Worm (Caenorhabditis elegans) whole organism, L4/young adult: ENCODE results near the gene srh-252.

ENCODE experiments used
- W03F9.2 ChIP-seq: fragments of 150-350 bp; optimal IDR thresholded peaks from 2 replicates; lab custom pipeline; 2014; ENCODE audit warnings: missing biosample characterization, missing genetic modification characterization
- dao-5 ChIP-seq: sonication (generic microtip); optimal IDR thresholded peaks from 2 replicates; lab custom pipeline; 2016; ENCODE audit warnings: missing genotype, missing genetic modification characterization, moderate library complexity, missing compliant biosample characterization
- him-1 ChIP-seq: sonication (generic microtip); optimal IDR thresholded peaks from 2 replicates; lab custom pipeline; 2016; ENCODE audit warnings: missing genotype, missing genetic modification reagents, missing genetic modification characterization, missing compliant biosample characterization

srh-252 gene

DNA sequence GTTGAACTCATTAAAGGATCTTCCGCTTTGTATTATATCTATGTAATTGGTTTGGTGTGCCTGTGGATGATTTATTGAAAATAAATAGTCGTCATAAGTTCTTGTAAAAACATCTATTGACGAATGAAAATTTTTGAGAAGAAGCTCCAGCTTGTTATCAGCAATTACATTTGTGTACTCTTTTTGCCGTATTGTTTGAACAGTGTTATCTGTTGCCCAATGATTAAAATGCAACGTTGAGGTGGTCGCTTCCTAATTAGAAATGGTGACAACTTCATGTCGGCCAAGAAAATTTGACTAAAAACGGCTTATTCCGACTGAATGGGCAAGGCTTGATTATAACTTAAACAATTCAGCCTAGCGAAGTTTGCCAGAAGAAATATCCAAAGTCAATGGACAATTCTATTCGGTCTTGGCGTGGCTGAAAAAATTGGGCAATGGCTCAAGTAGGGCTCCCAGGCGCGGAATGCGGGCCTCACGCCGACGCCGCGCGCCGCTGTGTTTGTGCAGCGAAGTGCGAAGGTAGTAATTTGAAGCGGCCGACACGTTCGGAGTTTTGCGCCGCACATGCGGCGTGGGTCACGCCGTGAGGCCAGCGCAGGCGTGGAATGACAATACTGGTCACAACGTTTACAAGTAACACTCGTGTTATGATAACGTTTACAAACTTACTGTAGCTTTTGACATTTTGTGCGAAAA lies 17.5 kb upstream of the srh-252 start:
- TF ChIP-seq him-1 (tag; lab: Kevin White, UChicago) = no peak
- TF ChIP-seq dao-5 (tag; lab: Kevin White, UChicago) = no peak
- TF ChIP-seq W03F9.2 (tag; lab: Kevin White, UChicago) = no peak

ce11 chrV:17238799-17239198 lies 15.6 kb upstream of the srh-252 start, which contains the start of gene T19C9.8:
TSS of gene T19C9.8 (plus strand) at chrV:17239097.
- TF ChIP-seq him-1 (tag; lab: Kevin White, UChicago) (no peak), dao-5 (tag; lab: Kevin White, UChicago) (no peak), W03F9.2 (tag; lab: Kevin White, UChicago) (no peak)

DNA sequence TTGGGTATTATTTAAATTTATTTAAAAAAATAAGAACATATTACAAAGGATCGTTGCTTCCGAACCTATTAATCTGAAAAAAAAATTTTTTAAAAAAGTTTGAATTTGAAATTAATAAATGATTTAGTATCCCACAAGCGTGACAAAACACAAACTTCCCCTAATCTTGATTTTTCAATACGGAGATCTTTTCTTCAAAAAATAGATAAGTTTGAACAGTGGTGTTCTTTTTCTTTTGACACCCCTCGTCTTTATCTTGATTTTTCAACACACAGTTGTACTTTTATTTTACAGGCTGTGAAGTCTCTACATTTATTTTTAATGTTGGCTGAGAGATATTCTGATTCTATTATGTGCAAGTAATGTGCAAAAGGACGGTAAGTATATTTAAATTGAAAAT lies 13.1 kb upstream of the srh-252 start, which contains the start of gene T19C9.10:
TSS of gene T19C9.10 (plus strand) at position 248 of the 400 bp plus-strand sequence.
- TF ChIP-seq W03F9.2 (tag; lab: Kevin White, UChicago) = no peak
- no peak for TF ChIP-seq dao-5 (tag; lab: Kevin White, UChicago)
- no peak for TF ChIP-seq him-1 (tag; lab: Kevin White, UChicago)

- TF ChIP-seq dao-5 (tag; lab: Kevin White, UChicago) (no peak), W03F9.2 (tag; lab: Kevin White, UChicago) (no peak), him-1 (tag; lab: Kevin White, UChicago) (no peak)
Measured at ce11 chrV:17232403-17232802, 9.2 kb upstream of the srh-252 start.

DNA sequence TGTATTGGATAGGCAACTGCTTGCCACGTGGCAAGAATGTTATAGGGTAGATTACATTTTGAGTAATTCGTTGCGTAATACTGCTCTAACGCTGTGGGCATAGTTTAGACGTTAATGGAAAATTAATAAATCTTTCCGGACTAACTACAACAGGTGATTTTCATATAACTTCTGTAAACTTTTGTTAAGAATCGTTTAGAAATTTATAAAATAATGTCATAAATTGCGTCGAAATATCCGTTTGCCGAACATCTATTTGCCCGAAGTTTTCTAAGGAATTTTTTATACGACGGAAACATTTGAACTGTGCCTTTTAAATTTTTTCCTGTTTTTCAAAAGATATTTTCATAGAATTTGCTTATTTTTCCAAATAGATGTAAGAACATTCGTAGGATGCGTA lies 2.9 kb upstream of the srh-252 start, which contains the start of gene srh-112:
TSS of gene srh-112 (minus strand) at position 101 of the 400 bp plus-strand sequence.
- no peak for TF ChIP-seq W03F9.2 (tag; lab: Kevin White, UChicago)

DNA sequence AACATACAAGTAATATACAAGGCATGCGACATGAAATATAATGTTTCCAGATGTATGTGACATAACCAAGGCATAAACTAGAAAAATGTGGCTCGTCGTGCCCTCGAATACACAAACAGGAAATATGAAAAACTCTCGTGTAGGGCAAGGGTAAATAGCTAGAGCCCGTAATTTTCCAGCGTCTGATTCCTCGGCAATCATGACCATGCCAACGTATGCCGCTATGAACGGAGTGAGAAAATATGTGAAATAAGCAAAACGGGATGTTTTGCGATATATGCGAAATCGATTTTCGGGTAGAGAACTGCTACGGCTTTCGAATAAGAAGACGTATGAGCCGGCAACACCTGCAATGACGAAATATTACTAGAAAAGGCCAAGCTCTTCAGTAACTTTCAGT lies 2.2 kb upstream of the srh-252 start, which contains the start of gene scl-25:
TSS of gene scl-25 (plus strand) at position 301 of the 400 bp plus-strand sequence.
- TF ChIP-seq him-1 (tag; lab: Kevin White, UChicago) (no peak), dao-5 (tag; lab: Kevin White, UChicago) (no peak), W03F9.2 (tag; lab: Kevin White, UChicago) (no peak)

- TF ChIP-seq dao-5 (tag; lab: Kevin White, UChicago) = no peak
- no peak for TF ChIP-seq W03F9.2 (tag; lab: Kevin White, UChicago)
- TF ChIP-seq him-1 (tag; lab: Kevin White, UChicago) = no peak
Measured at ce11 chrV:17220345-17220744, 2.9 kb downstream of the srh-252 start, which contains the start of gene srh-109. TSS of gene srh-109 (minus strand) at chrV:17220445.

- TF ChIP-seq W03F9.2 (tag; lab: Kevin White, UChicago) = no peak
- TF ChIP-seq dao-5 (tag; lab: Kevin White, UChicago) = no peak
Measured at ce11 chrV:17217690-17218089, 5.5 kb downstream of the srh-252 start, which contains the start of gene srbc-62. TSS of gene srbc-62 (plus strand) at chrV:17217990.

DNA sequence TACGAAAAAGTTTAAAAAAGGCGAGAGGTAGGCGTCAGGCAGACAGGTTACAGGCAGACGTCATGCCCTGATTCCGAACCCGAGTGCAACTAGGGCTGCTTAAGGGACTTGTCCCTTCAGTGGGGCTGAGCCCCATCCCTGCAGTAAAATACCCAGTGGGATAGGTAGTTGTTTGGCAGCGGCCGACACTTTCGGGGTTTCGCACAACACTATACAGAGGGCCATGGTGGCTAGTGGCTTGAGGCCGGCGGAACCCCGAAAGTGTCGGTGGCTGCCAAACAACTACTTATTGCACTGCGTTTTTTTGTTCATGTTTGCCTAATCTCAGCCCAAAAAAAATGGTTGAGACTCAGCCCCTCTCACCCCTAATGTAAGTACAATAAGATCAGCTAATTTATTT lies 7.6 kb downstream of the srh-252 start:
- TF ChIP-seq dao-5 (tag; lab: Kevin White, UChicago) (no peak), him-1 (tag; lab: Kevin White, UChicago) (no peak), W03F9.2 (tag; lab: Kevin White, UChicago) (no peak)

- TF ChIP-seq him-1 (tag; lab: Kevin White, UChicago) = no peak
- TF ChIP-seq W03F9.2 (tag; lab: Kevin White, UChicago) = no peak
Measured at ce11 chrV:17212743-17213142, 10.5 kb downstream of the srh-252 start, which contains the start of gene srh-113. TSS of gene srh-113 (plus strand) at chrV:17213043.

DNA sequence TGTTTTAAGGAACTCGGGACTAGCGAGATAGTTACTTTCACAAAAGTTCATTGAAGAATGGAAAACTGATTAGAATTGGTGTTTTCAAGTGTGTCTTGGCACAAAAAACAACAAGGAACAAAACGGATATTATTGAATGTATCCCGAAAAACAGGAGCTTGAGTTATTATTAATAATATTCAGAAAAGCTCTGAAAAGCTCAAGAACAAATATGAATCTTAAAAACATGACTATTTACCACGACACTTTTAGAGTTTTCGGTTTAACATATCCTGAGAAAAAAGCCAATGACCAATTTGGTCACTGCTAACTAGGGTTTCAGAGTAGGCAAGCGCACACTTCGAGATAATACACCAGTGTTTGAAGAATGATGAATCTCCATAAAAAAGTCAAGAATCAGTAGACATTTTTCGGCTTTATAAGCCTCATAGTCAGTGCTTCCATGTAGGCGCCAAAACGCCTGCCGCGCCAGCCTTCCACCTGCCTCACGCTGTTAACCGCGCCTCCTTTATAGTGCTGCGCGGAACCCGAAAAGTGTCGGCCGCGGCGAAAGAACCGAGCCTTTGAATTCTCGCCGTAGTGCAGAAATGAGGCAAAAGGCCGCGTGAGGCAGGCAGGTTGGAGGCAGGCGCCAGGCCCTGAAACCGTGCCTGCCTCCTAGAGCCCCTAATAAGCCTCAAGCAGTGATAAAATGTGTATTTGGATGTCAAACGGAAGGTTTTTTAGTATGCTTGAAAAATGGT lies 11.0 kb downstream of the srh-252 start, which contains the start of gene srh-236:
TSS of gene srh-236 (minus strand) at position 51 of the 743 bp plus-strand sequence.
- TF ChIP-seq him-1 (tag; lab: Kevin White, UChicago) (no peak), dao-5 (tag; lab: Kevin White, UChicago) (no peak)

DNA sequence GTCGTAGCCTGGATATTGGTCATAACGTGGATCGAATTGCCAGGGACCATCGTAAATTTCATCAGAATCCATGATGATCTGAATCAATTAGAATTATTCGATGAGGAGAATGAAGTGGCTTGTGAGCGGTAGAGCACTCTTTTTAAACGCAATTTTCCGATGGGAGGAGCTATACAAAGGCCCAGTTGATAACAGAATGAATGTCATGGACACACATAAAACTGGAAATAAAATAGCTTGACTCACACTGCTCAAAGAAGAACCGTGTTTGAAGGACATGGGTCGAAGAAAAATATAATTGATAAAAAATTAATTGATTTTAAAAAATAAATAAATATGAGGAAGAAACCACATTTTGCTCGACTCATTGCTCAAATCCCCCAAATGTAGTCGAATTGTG lies 15.2 kb downstream of the srh-252 start, which contains the start of gene Y68A4A.13:
TSS of gene Y68A4A.13 (minus strand) at position 101 of the 400 bp plus-strand sequence.
- TF ChIP-seq him-1 (tag; lab: Kevin White, UChicago) (no peak), dao-5 (tag; lab: Kevin White, UChicago) (no peak), W03F9.2 (tag; lab: Kevin White, UChicago) (no peak)

DNA sequence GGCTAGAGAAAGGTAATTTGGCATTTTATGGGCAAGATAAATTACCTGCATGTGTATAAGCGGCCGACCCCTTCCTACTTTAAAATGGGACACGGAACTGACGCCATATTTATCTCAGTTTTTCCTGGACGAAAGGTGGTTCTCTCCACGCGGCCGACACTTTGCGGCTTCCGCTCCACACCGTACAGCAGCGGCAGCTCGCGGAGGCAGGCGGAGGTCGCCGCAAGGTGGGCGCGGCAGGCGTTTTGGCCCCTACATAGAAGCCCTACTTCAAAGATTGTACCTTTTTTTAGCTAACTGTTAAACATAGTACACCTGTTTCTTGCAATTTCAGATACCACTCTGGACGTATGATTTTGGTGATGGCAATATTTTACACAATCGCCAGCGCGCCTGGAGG lies 16.7 kb downstream of the srh-252 start:
- TF ChIP-seq W03F9.2 (tag; lab: Kevin White, UChicago) (no peak), him-1 (tag; lab: Kevin White, UChicago) (no peak), dao-5 (tag; lab: Kevin White, UChicago) (no peak)
